Worm (Caenorhabditis elegans) whole organism, early embryonic: ENCODE results near the gene R07B7.6.
A peak's percentile ranks its signal among the peaks of the same experiment; 100 is the strongest.

Experiments used
- B0310.2 ChIP-seq: sonication (generic microtip); optimal IDR thresholded peaks from 2 replicates; lab custom pipeline; 2016; ENCODE audit warnings: mild to moderate bottlenecking, missing genetic modification characterization, missing compliant biosample characterization
- F13C5.2 ChIP-seq: sonication (generic microtip); optimal IDR thresholded peaks from 2 replicates; lab custom pipeline; 2017; ENCODE audit warnings: mild to moderate bottlenecking, missing genetic modification characterization, inconsistent platforms, missing compliant biosample characterization
- aly-1 ChIP-seq: sonication (generic microtip); optimal IDR thresholded peaks from 2 replicates; lab custom pipeline; 2016; ENCODE audit warnings: missing genetic modification characterization, missing compliant biosample characterization
- ama-1 ChIP-seq: fragments of 150-350 bp; optimal IDR thresholded peaks from 2 replicates; lab custom pipeline; 2014
- ceh-13 ChIP-seq: fragments of 200-800 bp; sonication (Bioruptor generic); optimal IDR thresholded peaks from 2 replicates; lab custom pipeline; 2018; ENCODE audit warnings: mild to moderate bottlenecking, missing genetic modification characterization, missing compliant biosample characterization
- ceh-36 ChIP-seq: sonication (generic microtip); optimal IDR thresholded peaks from 2 replicates; lab custom pipeline; 2016; ENCODE audit warnings: missing genetic modification characterization, inconsistent platforms, missing compliant biosample characterization
- ets-7 ChIP-seq: sonication (generic microtip); optimal IDR thresholded peaks from 2 replicates; lab custom pipeline; 2016; ENCODE audit warnings: missing genotype, missing genetic modification characterization, missing compliant biosample characterization
- flt-1 ChIP-seq: fragments of 200-800 bp; sonication (Bioruptor generic); IDR thresholded peaks from 2 replicates; pipeline ENCODE4 v1.3.6; 2022; ENCODE audit warnings: missing genetic modification characterization, missing compliant biosample characterization
- hmbx-1 ChIP-seq: sonication (generic microtip); optimal IDR thresholded peaks from 2 replicates; lab custom pipeline; 2016; ENCODE audit warnings: mild to moderate bottlenecking, missing genetic modification characterization, missing compliant biosample characterization
- hmg-4 ChIP-seq: fragments of 200-800 bp; sonication (Bioruptor generic); optimal IDR thresholded peaks from 2 replicates; lab custom pipeline; 2018; ENCODE audit warnings: mild to moderate bottlenecking, missing genetic modification characterization, missing compliant biosample characterization
- hnd-1 ChIP-seq: sonication (generic microtip); optimal IDR thresholded peaks from 2 replicates; lab custom pipeline; 2016; ENCODE audit warnings: missing genetic modification characterization, missing compliant biosample characterization
- pes-1 ChIP-seq: fragments of 200-800 bp; sonication (Bioruptor generic); IDR thresholded peaks from 2 replicates; pipeline ENCODE4 v1.3.6; 2022; ENCODE audit warnings: missing genetic modification reagents, missing genetic modification characterization, missing compliant biosample characterization
- scrt-1 ChIP-seq: fragments of 200-800 bp; sonication (Bioruptor generic); IDR thresholded peaks from 2 replicates; pipeline ENCODE4 v1.3.6; 2022; ENCODE audit warnings: missing genetic modification characterization, missing compliant biosample characterization
- sea-1 ChIP-seq: fragments of 200-800 bp; sonication (Bioruptor generic); conservative IDR thresholded peaks from 2 replicates; pipeline ENCODE4 v1.3.6; 2022; ENCODE audit warnings: missing genetic modification characterization, missing compliant biosample characterization
- tbx-11 ChIP-seq: fragments of 200-800 bp; sonication (Bioruptor generic); IDR thresholded peaks from 2 replicates; pipeline ENCODE4 v1.3.6; 2022; ENCODE audit warnings: missing genetic modification characterization, missing compliant biosample characterization
- tbx-37 ChIP-seq: fragments of 200-800 bp; sonication (Bioruptor generic); conservative IDR thresholded peaks from 2 replicates; pipeline ENCODE4 v1.3.6; 2022; ENCODE audit warnings: missing genetic modification reagents, missing genetic modification characterization, missing compliant biosample characterization
- tra-4 ChIP-seq: sonication (generic microtip); optimal IDR thresholded peaks from 2 replicates; lab custom pipeline; 2017; ENCODE audit warnings: missing genetic modification characterization, missing compliant biosample characterization

The R07B7.6 gene

ce11 chrV:12032060-12032459 lies 42.7 kb downstream of the R07B7.6 start, which contains the start of gene pkc-1:
Gene pkc-1, minus strand, starts transcription at chrV:12032160.
- TF ChIP-seq hmg-4 (GFP tag; lab: Kevin White, UChicago) (no peak), ceh-36 (no peak), aly-1 (no peak), F13C5.2 (tag; lab: Kevin White, UChicago) (no peak), tra-4 (no peak), B0310.2 (tag; lab: Kevin White, UChicago) (no peak), ceh-13 (GFP tag; lab: Kevin White, UChicago) (no peak), pes-1 (GFP tag; lab: Robert Waterston, UW) (no peak), hnd-1 (tag; lab: Kevin White, UChicago) (no peak), ets-7 (tag; lab: Kevin White, UChicago) (no peak), sea-1 (GFP tag; lab: Robert Waterston, UW) (no peak)

- no peak for TF ChIP-seq aly-1
- no peak for TF ChIP-seq ceh-36
- no peak for TF ChIP-seq tra-4
- TF ChIP-seq pes-1 (GFP tag; lab: Robert Waterston, UW): no peak
- TF ChIP-seq tbx-37: no peak
- TF ChIP-seq scrt-1 (GFP tag; lab: Robert Waterston, UW): no peak
- no peak for TF ChIP-seq ceh-13 (GFP tag; lab: Kevin White, UChicago)
- TF ChIP-seq sea-1 (GFP tag; lab: Robert Waterston, UW): no peak
These were observed 46.6 kb downstream of the R07B7.6 start for ce11 chrV:12028151-12028550.

ce11 chrV:12026878-12027477 lies 47.8 kb downstream of the R07B7.6 start:
- TF ChIP-seq flt-1 (GFP tag; lab: Robert Waterston, UW) (no peak), sea-1 (GFP tag; lab: Robert Waterston, UW) (no peak), F13C5.2 (tag; lab: Kevin White, UChicago) (no peak), tra-4 (no peak), ama-1 (lab: Kevin White, UChicago) (no peak), hnd-1 (tag; lab: Kevin White, UChicago) (no peak), hmbx-1 (tag; lab: Kevin White, UChicago) (no peak), ceh-36 (no peak), tbx-37 (no peak)

- TF ChIP-seq aly-1: no peak
- TF ChIP-seq ets-7 (tag; lab: Kevin White, UChicago): no peak
- no peak for TF ChIP-seq hnd-1 (tag; lab: Kevin White, UChicago)
- TF ChIP-seq tbx-11 (GFP tag; lab: Robert Waterston, UW): no peak
- no peak for TF ChIP-seq tbx-37
- TF ChIP-seq ceh-36: no peak
- no peak for TF ChIP-seq ama-1 (lab: Kevin White, UChicago)
- no peak for TF ChIP-seq hmbx-1 (tag; lab: Kevin White, UChicago)
- TF ChIP-seq tra-4: no peak
- no peak for TF ChIP-seq hmg-4 (GFP tag; lab: Kevin White, UChicago)
- TF ChIP-seq ceh-13 (GFP tag; lab: Kevin White, UChicago): no peak
- TF ChIP-seq sea-1 (GFP tag; lab: Robert Waterston, UW): no peak
- TF ChIP-seq F13C5.2 (tag; lab: Kevin White, UChicago): no peak
- no peak for TF ChIP-seq B0310.2 (tag; lab: Kevin White, UChicago)
- TF ChIP-seq flt-1 (GFP tag; lab: Robert Waterston, UW): no peak
- TF ChIP-seq scrt-1 (GFP tag; lab: Robert Waterston, UW): no peak
- no peak for TF ChIP-seq pes-1 (GFP tag; lab: Robert Waterston, UW)
These were observed 49.1 kb downstream of the R07B7.6 start for ce11 chrV:12025683-12026082.

- TF ChIP-seq scrt-1 (GFP tag; lab: Robert Waterston, UW): peak; percentile 67; the same call in 1 of the 2 replicates
- no peak for TF ChIP-seq hnd-1 (tag; lab: Kevin White, UChicago)
- TF ChIP-seq ceh-36: no peak
- TF ChIP-seq hmg-4 (GFP tag; lab: Kevin White, UChicago): no peak
- TF ChIP-seq flt-1 (GFP tag; lab: Robert Waterston, UW): no peak
- peak; percentile 62 for TF ChIP-seq aly-1
- no peak for TF ChIP-seq ama-1 (lab: Kevin White, UChicago)
These were observed 50.5 kb downstream of the R07B7.6 start for ce11 chrV:12024273-12024672.
